Worm (Caenorhabditis elegans) whole organism, L4/young adult: ENCODE data around the gene EGAP9.3.

Source experiments
- dao-5 ChIP-seq: sonication (generic microtip); optimal IDR thresholded peaks from 2 replicates; lab custom pipeline; 2016; ENCODE audit warnings: missing genotype, missing genetic modification characterization, moderate library complexity, missing compliant biosample characterization
- him-1 ChIP-seq: sonication (generic microtip); optimal IDR thresholded peaks from 2 replicates; lab custom pipeline; 2016; ENCODE audit warnings: missing genotype, missing genetic modification reagents, missing genetic modification characterization, missing compliant biosample characterization

- TF ChIP-seq him-1, result no peak
- no peak for TF ChIP-seq dao-5 (tag; lab: Kevin White, UChicago)
These were observed 31.1 kb upstream of the EGAP9.3 start, which contains the start of gene gon-14 for ce11 chrV:6611058-6611457.
